Worm (Caenorhabditis elegans): ENCODE results near the gene unc-17.

- TF ChIP-seq ama-1 (optimal IDR thresholded peaks at IDR 0.05), result no peak
- TF ChIP-seq nhr-11 (tag; optimal IDR thresholded peaks at IDR 0.05), result no peak
- TF ChIP-seq blmp-1 (tag; optimal IDR thresholded peaks at IDR 0.05), result peak; percentile 23
- TF ChIP-seq nhr-90 (tag; optimal IDR thresholded peaks at IDR 0.05; ENCODE audit: poor library complexity), result no peak
- TF ChIP-seq hpl-2 (GFP tag; optimal IDR thresholded peaks at IDR 0.05), result no peak
- TF ChIP-seq C34B4.2 (tag; optimal IDR thresholded peaks at IDR 0.05), result no peak
- peak; percentile 61 for TF ChIP-seq ztf-4 (tag; optimal IDR thresholded peaks at IDR 0.05)
- TF ChIP-seq nhr-12 (tag; optimal IDR thresholded peaks at IDR 0.05), result no peak
- peak; percentile 13 for TF ChIP-seq C16A3.4 (tag; optimal IDR thresholded peaks at IDR 0.05)
These were observed 23.1 kb upstream of the unc-17 start for ce11 chrIV:3647551-3647950.
